Fruit fly (Drosophila melanogaster) whole organism, embryonic: ENCODE measurements around the gene Polr3E.

ENCODE experiments used
- ATbp ChIP-seq: fragments of 200-800 bp; sonication (Bioruptor generic); optimal IDR thresholded peaks from 2 replicates; lab custom pipeline; 2017; ENCODE audit warnings: missing biosample characterization, mild to moderate bottlenecking, missing genetic modification characterization, missing genetic modification reagents
- Blimp-1 ChIP-seq: fragments of 200-800 bp; sonication (Bioruptor generic); optimal IDR thresholded peaks from 3 replicates; lab custom pipeline; 2018; ENCODE audit warnings: missing biosample characterization, missing genetic modification characterization, mild to moderate bottlenecking, moderate library complexity, missing genetic modification reagents
- CG10366 ChIP-seq: fragments of 200-800 bp; sonication (Bioruptor generic); IDR thresholded peaks from 2 replicates; pipeline ENCODE4 v1.3.6; 2022; ENCODE audit warnings: missing biosample characterization, missing genetic modification characterization
- CG12299 ChIP-seq: fragments of 200-800 bp; sonication (Bioruptor generic); optimal IDR thresholded peaks from 2 replicates; lab custom pipeline; 2018; ENCODE audit warnings: missing biosample characterization, mild to moderate bottlenecking, missing genetic modification characterization
- CG15269 ChIP-seq: fragments of 200-800 bp; sonication (Bioruptor generic); optimal IDR thresholded peaks from 2 replicates; lab custom pipeline; 2018; ENCODE audit warnings: missing biosample characterization, mild to moderate bottlenecking, missing genetic modification characterization, moderate library complexity
- CG15514 ChIP-seq: fragments of 200-800 bp; sonication (Bioruptor generic); optimal IDR thresholded peaks from 3 replicates; lab custom pipeline; 2017; ENCODE audit warnings: missing biosample characterization, missing genetic modification characterization, mild to moderate bottlenecking, moderate library complexity, missing genetic modification reagents
- CG15601 ChIP-seq: fragments of 200-800 bp; sonication (Bioruptor generic); optimal IDR thresholded peaks from 3 replicates; lab custom pipeline; 2019; ENCODE audit warnings: missing biosample characterization, mild to moderate bottlenecking, missing genetic modification characterization, moderate library complexity
- CG15696 ChIP-seq: fragments of 200-800 bp; sonication (Bioruptor generic); optimal IDR thresholded peaks from 2 replicates; lab custom pipeline; 2019; ENCODE audit warnings: missing biosample characterization, mild to moderate bottlenecking, missing genetic modification characterization, moderate library complexity
- CG1603 ChIP-seq: fragments of 200-800 bp; sonication (Bioruptor generic); optimal IDR thresholded peaks from 2 replicates; lab custom pipeline; 2019; ENCODE audit warnings: missing biosample characterization, mild to moderate bottlenecking, missing genetic modification characterization, moderate library complexity
- CG1647 ChIP-seq: fragments of 200-800 bp; sonication (Bioruptor generic); optimal IDR thresholded peaks from 3 replicates; lab custom pipeline; 2016; ENCODE audit warnings: missing biosample characterization, missing genetic modification characterization
- CG16863 ChIP-seq: fragments of 200-800 bp; sonication (Bioruptor generic); optimal IDR thresholded peaks from 3 replicates; lab custom pipeline; 2016; ENCODE audit warnings: missing biosample characterization, missing genetic modification characterization
- CG1792 ChIP-seq: fragments of 200-800 bp; sonication (Bioruptor generic); optimal IDR thresholded peaks from 2 replicates; lab custom pipeline; 2016; ENCODE audit warnings: missing biosample characterization, missing genetic modification characterization
- CG2116 ChIP-seq: fragments of 200-800 bp; sonication (Bioruptor generic); optimal IDR thresholded peaks from 3 replicates; lab custom pipeline; 2018; ENCODE audit warnings: missing biosample characterization, mild to moderate bottlenecking, missing genetic modification characterization
- CG31365 ChIP-seq: fragments of 200-800 bp; sonication (Bioruptor generic); optimal IDR thresholded peaks from 2 replicates; lab custom pipeline; 2018; ENCODE audit warnings: missing biosample characterization, mild to moderate bottlenecking, missing genetic modification characterization
- CG3163 ChIP-seq: fragments of 200-800 bp; sonication (Bioruptor generic); optimal IDR thresholded peaks from 3 replicates; lab custom pipeline; 2016; ENCODE audit warnings: missing biosample characterization, missing genetic modification characterization
- CG42726 ChIP-seq: fragments of 200-800 bp; sonication (Bioruptor generic); IDR thresholded peaks from 2 replicates; pipeline ENCODE4 v1.3.6; 2022; ENCODE audit warnings: missing biosample characterization, missing genetic modification characterization; ENCODE audit not compliant: partially characterized antibody
- CG4707 ChIP-seq: fragments of 200-800 bp; sonication (Bioruptor generic); optimal IDR thresholded peaks from 2 replicates; lab custom pipeline; 2018; ENCODE audit warnings: missing biosample characterization, mild to moderate bottlenecking, missing genetic modification characterization, moderate library complexity
- CG7372 ChIP-seq: fragments of 200-800 bp; sonication (Bioruptor generic); IDR thresholded peaks from 2 replicates; pipeline ENCODE4 v1.3.6; 2022; ENCODE audit warnings: missing biosample characterization, missing genetic modification characterization
- CG9215 ChIP-seq: fragments of 200-800 bp; sonication (Bioruptor generic); IDR thresholded peaks from 2 replicates; pipeline ENCODE4 v1.3.6; 2022; ENCODE audit warnings: missing biosample characterization, missing genetic modification characterization
- CG9609 ChIP-seq: fragments of 200-800 bp; sonication (Bioruptor generic); optimal IDR thresholded peaks from 3 replicates; lab custom pipeline; 2016; ENCODE audit warnings: missing biosample characterization, missing genetic modification characterization
- Dek ChIP-seq: fragments of 200-800 bp; sonication (Bioruptor generic); optimal IDR thresholded peaks from 3 replicates; lab custom pipeline; 2019; ENCODE audit warnings: missing biosample characterization, mild to moderate bottlenecking, missing genetic modification characterization, moderate library complexity
- Doc3 ChIP-seq: fragments of 200-800 bp; sonication (Bioruptor generic); IDR thresholded peaks from 3 replicates; pipeline ENCODE4 v1.3.6; 2022; ENCODE audit warnings: missing biosample characterization, missing genetic modification characterization; ENCODE audit not compliant: partially characterized antibody
- Ets97D ChIP-seq: fragments of 200-800 bp; sonication (Bioruptor generic); optimal IDR thresholded peaks from 3 replicates; lab custom pipeline; 2016; ENCODE audit warnings: missing biosample characterization, missing genetic modification characterization
- Fer3 ChIP-seq: fragments of 200-800 bp; sonication (Bioruptor generic); optimal IDR thresholded peaks from 2 replicates; lab custom pipeline; 2018; ENCODE audit warnings: missing biosample characterization, mild to moderate bottlenecking, missing genetic modification characterization, moderate library complexity
- Hand ChIP-seq: fragments of 200-800 bp; sonication (Bioruptor generic); optimal IDR thresholded peaks from 2 replicates; lab custom pipeline; 2017; ENCODE audit warnings: mild to moderate bottlenecking, missing biosample characterization, missing genetic modification reagents, missing genetic modification characterization
- Mes4 ChIP-seq: fragments of 200-800 bp; sonication (Bioruptor generic); optimal IDR thresholded peaks from 2 replicates; lab custom pipeline; 2016; ENCODE audit warnings: missing biosample characterization, missing genetic modification characterization
- Oli ChIP-seq: fragments of 200-800 bp; sonication (Bioruptor generic); optimal IDR thresholded peaks from 2 replicates; lab custom pipeline; 2018; ENCODE audit warnings: missing biosample characterization, mild to moderate bottlenecking, missing genetic modification characterization, moderate library complexity
- Sry-β ChIP-seq: fragments of 200-800 bp; sonication (Bioruptor generic); optimal IDR thresholded peaks from 2 replicates; lab custom pipeline; 2018; ENCODE audit warnings: missing biosample characterization, mild to moderate bottlenecking, missing genetic modification characterization, moderate library complexity
- ara ChIP-seq: fragments of 200-800 bp; sonication (Bioruptor generic); IDR thresholded peaks from 2 replicates; pipeline ENCODE4 v1.3.6; 2022; ENCODE audit warnings: missing biosample characterization, missing genetic modification characterization
- bigmax ChIP-seq: fragments of 200-800 bp; sonication (Bioruptor generic); optimal IDR thresholded peaks from 2 replicates; lab custom pipeline; 2018; ENCODE audit warnings: missing biosample characterization, mild to moderate bottlenecking, missing genetic modification characterization
- chinmo ChIP-seq: fragments of 200-800 bp; sonication (Bioruptor generic); IDR thresholded peaks from 4 replicates; pipeline ENCODE4 v1.3.6; 2022; ENCODE audit warnings: missing biosample characterization, missing genetic modification characterization; ENCODE audit not compliant: partially characterized antibody
- corto ChIP-seq: fragments of 200-800 bp; sonication (Bioruptor generic); optimal IDR thresholded peaks from 2 replicates; lab custom pipeline; 2016; ENCODE audit warnings: missing biosample characterization, mild to moderate bottlenecking, missing genetic modification characterization, moderate library complexity
- dmrt11E ChIP-seq: fragments of 200-800 bp; sonication (Bioruptor generic); optimal IDR thresholded peaks from 3 replicates; lab custom pipeline; 2018; ENCODE audit warnings: missing biosample characterization, mild to moderate bottlenecking, missing genetic modification characterization, moderate library complexity
- eyg ChIP-seq: fragments of 200-800 bp; sonication (Bioruptor generic); optimal IDR thresholded peaks from 3 replicates; lab custom pipeline; 2016; ENCODE audit warnings: missing biosample characterization, missing genetic modification characterization
- fd3F ChIP-seq: fragments of 200-800 bp; sonication (Bioruptor generic); optimal IDR thresholded peaks from 2 replicates; lab custom pipeline; 2018; ENCODE audit warnings: missing biosample characterization, mild to moderate bottlenecking, missing genetic modification characterization, moderate library complexity
- gce ChIP-seq: fragments of 200-800 bp; sonication (Bioruptor generic); IDR thresholded peaks from 3 replicates; pipeline ENCODE4 v1.3.6; 2022; ENCODE audit warnings: missing biosample characterization, missing genetic modification characterization
- insv ChIP-seq, 2 experiments: fragments of 200-800 bp; sonication (Bioruptor generic); optimal IDR thresholded peaks; 3 replicates each; lab custom pipeline; 2016 to 2018; ENCODE audit warnings: missing biosample characterization in 2 of 2, missing genetic modification characterization in 2 of 2
- kay ChIP-seq: fragments of 200-800 bp; sonication (Bioruptor generic); optimal IDR thresholded peaks from 2 replicates; lab custom pipeline; 2016; ENCODE audit warnings: missing biosample characterization, missing genetic modification characterization
- lilli ChIP-seq: fragments of 200-800 bp; sonication (Bioruptor generic); optimal IDR thresholded peaks from 3 replicates; lab custom pipeline; 2016; ENCODE audit warnings: missing biosample characterization, missing genetic modification characterization
- org-1 ChIP-seq: fragments of 200-800 bp; sonication (Bioruptor generic); optimal IDR thresholded peaks from 2 replicates; lab custom pipeline; 2017; ENCODE audit warnings: missing biosample characterization, missing genetic modification characterization
- pros ChIP-seq: fragments of 200-800 bp; sonication (Bioruptor generic); optimal IDR thresholded peaks from 3 replicates; lab custom pipeline; 2019; ENCODE audit warnings: missing biosample characterization, mild to moderate bottlenecking, missing genetic modification characterization, moderate library complexity
- salm ChIP-seq: fragments of 200-800 bp; sonication (Bioruptor generic); optimal IDR thresholded peaks from 2 replicates; lab custom pipeline; 2018; ENCODE audit warnings: missing biosample characterization, mild to moderate bottlenecking, missing genetic modification characterization
- slp2 ChIP-seq: fragments of 200-800 bp; sonication (Bioruptor generic); optimal IDR thresholded peaks from 2 replicates; lab custom pipeline; 2016; ENCODE audit warnings: missing biosample characterization, missing genetic modification characterization
- so ChIP-seq: fragments of 200-800 bp; sonication (Bioruptor generic); IDR thresholded peaks from 3 replicates; pipeline ENCODE4 v1.3.6; 2022; ENCODE audit warnings: missing biosample characterization, missing genetic modification characterization
- unc-4 ChIP-seq: fragments of 200-800 bp; sonication (Bioruptor generic); IDR thresholded peaks from 2 replicates; pipeline ENCODE4 v1.3.6; 2022; ENCODE audit warnings: missing biosample characterization, missing genetic modification characterization; ENCODE audit not compliant: partially characterized antibody
- unpg ChIP-seq: fragments of 200-800 bp; sonication (Bioruptor generic); optimal IDR thresholded peaks from 3 replicates; lab custom pipeline; 2018; ENCODE audit warnings: missing biosample characterization, mild to moderate bottlenecking, missing genetic modification characterization, moderate library complexity
- vnd ChIP-seq: fragments of 200-800 bp; sonication (Bioruptor generic); IDR thresholded peaks from 3 replicates; pipeline ENCODE4 v1.3.6; 2022; ENCODE audit warnings: missing biosample characterization, missing genetic modification characterization; ENCODE audit not compliant: partially characterized antibody

Gene Polr3E

dm6 chr3L:21007364-21008254 lies 24.0 kb upstream of the Polr3E start (continued):
- TF ChIP-seq CG9215 (GFP tag; lab: Robert Waterston, UW) (no peak), Sry-β (GFP tag; lab: Kevin White, UChicago) (no peak), gce (GFP tag; lab: Robert Waterston, UW) (0 out of 3 replicates have a peak, but pooled peaks have one; percentile 9), CG7372 (GFP tag; lab: Robert Waterston, UW) (no peak), kay (no peak), vnd (no peak), CG2116 (GFP tag; lab: Kevin White, UChicago) (peak; percentile 15), lilli (GFP tag; lab: Kevin White, UChicago) (peak; percentile 4), dmrt11E (tag; lab: Kevin White, UChicago) (peak; percentile 40), CG15601 (tag; lab: Kevin White, UChicago) (peak; percentile 57), Blimp-1 (GFP tag; lab: Kevin White, UChicago) (peak; percentile 90), corto (no peak), unc-4 (GFP tag; lab: Robert Waterston, UW) (no peak), CG15269 (no peak), Fer3 (no peak), Oli (tag; lab: Kevin White, UChicago) (no peak), so (GFP tag; lab: Robert Waterston, UW) (no peak), Mes4 (GFP tag; lab: Kevin White, UChicago) (no peak), fd3F (no peak), CG4707 (GFP tag; lab: Kevin White, UChicago) (peak; percentile 28), Dek (tag; lab: Kevin White, UChicago) (no peak), CG16863 (peak; percentile 30), ara (GFP tag; lab: Robert Waterston, UW) (peak; percentile 37; the same call in 1 of the 2 replicates), CG31365 (no peak), insv (GFP tag; optimal IDR thresholded peaks at IDR 0.05; lab: Kevin White, UChicago) (peak in 1 of 2 experiments; percentile 39), CG12299 (tag; lab: Kevin White, UChicago) (no peak), CG15696 (tag; lab: Kevin White, UChicago) (peak; percentile 81), eyg (GFP tag; lab: Kevin White, UChicago) (no peak), pros (GFP tag; lab: Kevin White, UChicago) (peak; percentile 72), CG3163 (GFP tag; lab: Kevin White, UChicago) (peak; percentile 67), Ets97D (GFP tag; lab: Kevin White, UChicago) (no peak), CG9609 (GFP tag; lab: Kevin White, UChicago) (no peak), unpg (GFP tag; lab: Kevin White, UChicago) (no peak), ATbp (GFP tag; lab: Kevin White, UChicago) (peak; percentile 67), CG1603 (tag; lab: Kevin White, UChicago) (no peak), slp2 (GFP tag; lab: Kevin White, UChicago) (no peak), Hand (GFP tag; lab: Kevin White, UChicago) (no peak), CG1792 (GFP tag; lab: Kevin White, UChicago) (no peak), CG15514 (GFP tag; lab: Kevin White, UChicago) (no peak), org-1 (GFP tag; lab: Kevin White, UChicago) (peak; percentile 55), bigmax (GFP tag; lab: Kevin White, UChicago) (no peak), CG42726 (GFP tag; lab: Robert Waterston, UW) (no peak), salm (tag; lab: Kevin White, UChicago) (no peak), CG10366 (GFP tag; lab: Robert Waterston, UW) (no peak), Doc3 (GFP tag; lab: Robert Waterston, UW) (no peak), CG1647 (GFP tag; lab: Kevin White, UChicago) (no peak), chinmo (GFP tag; lab: Robert Waterston, UW) (0 out of 4 replicates have a peak, but pooled peaks have one; percentile 34)
